Fruit fly (Drosophila melanogaster): ENCODE data around the gene CG15760.

CG15760 gene

dm6 chrX:13717982-13718402, 48.5 kb downstream of the CG15760 start, which contains the start of gene Nadsyn:
TSS of gene Nadsyn (minus strand) at chrX:13718285.
- TF ChIP-seq psq (optimal IDR thresholded peaks at IDR 0.05) = no peak
- TF ChIP-seq Dll (optimal IDR thresholded peaks at IDR 0.05) = no peak
- TF ChIP-seq CG8478 (optimal IDR thresholded peaks at IDR 0.05) = no peak
- TF ChIP-seq pan (optimal IDR thresholded peaks at IDR 0.05) = no peak
- no peak for TF ChIP-seq usp (GFP tag; optimal IDR thresholded peaks at IDR 0.05)

- TF ChIP-seq usp (GFP tag; optimal IDR thresholded peaks at IDR 0.05) (no peak), psq (optimal IDR thresholded peaks at IDR 0.05) (no peak), pan (optimal IDR thresholded peaks at IDR 0.05) (no peak), CG8478 (optimal IDR thresholded peaks at IDR 0.05) (no peak), EcR (GFP tag; optimal IDR thresholded peaks at IDR 0.05) (no peak), Dll (optimal IDR thresholded peaks at IDR 0.05) (no peak)
These were observed 52.4 kb downstream of the CG15760 start, which contains the start of the genes Mrgn1 and mus101 for dm6 chrX:13721934-13722333. TSS of gene Mrgn1 (minus strand) at chrX:13721977. TSS of gene mus101 (plus strand) at chrX:13722246.

All from whole organism.